Worm (Caenorhabditis elegans) whole organism, late embryonic: ENCODE data around the gene acl-8.

ENCODE experiments used
- K02D7.2 ChIP-seq: sonication (generic microtip); optimal IDR thresholded peaks from 2 replicates; lab custom pipeline; 2017; ENCODE audit warnings: mild to moderate bottlenecking, missing genetic modification characterization, missing compliant biosample characterization
- ahr-1 ChIP-seq: sonication (generic microtip); optimal IDR thresholded peaks from 2 replicates; lab custom pipeline; 2016; ENCODE audit warnings: missing genetic modification characterization, missing compliant biosample characterization
- ceh-19 ChIP-seq: fragments of 200-800 bp; sonication (Bioruptor generic); optimal IDR thresholded peaks from 2 replicates; lab custom pipeline; 2018; ENCODE audit warnings: mild to moderate bottlenecking, missing genetic modification characterization, missing compliant biosample characterization
- ceh-22 ChIP-seq: sonication (generic microtip); optimal IDR thresholded peaks from 2 replicates; lab custom pipeline; 2017; ENCODE audit warnings: missing biosample characterization, missing genetic modification characterization
- ceh-34 ChIP-seq: sonication (generic microtip); optimal IDR thresholded peaks from 2 replicates; lab custom pipeline; 2016; ENCODE audit warnings: mild to moderate bottlenecking, missing genetic modification characterization, missing compliant biosample characterization
- che-1 ChIP-seq: sonication (generic microtip); optimal IDR thresholded peaks from 2 replicates; lab custom pipeline; 2016; ENCODE audit warnings: mild to moderate bottlenecking, missing genetic modification characterization, missing compliant biosample characterization
- dmd-4 ChIP-seq: sonication (generic microtip); optimal IDR thresholded peaks from 2 replicates; lab custom pipeline; 2016; ENCODE audit warnings: borderline replicate concordance, missing genetic modification characterization, missing compliant biosample characterization
- elt-4 ChIP-seq: sonication (generic microtip); optimal IDR thresholded peaks from 2 replicates; lab custom pipeline; 2016; ENCODE audit warnings: missing genetic modification characterization, missing compliant biosample characterization
- eyg-1 ChIP-seq: sonication (generic microtip); optimal IDR thresholded peaks from 2 replicates; lab custom pipeline; 2016; ENCODE audit warnings: missing genotype, missing genetic modification characterization, missing compliant biosample characterization
- fax-1 ChIP-seq: sonication (generic microtip); optimal IDR thresholded peaks from 2 replicates; lab custom pipeline; 2016; ENCODE audit warnings: missing genotype, missing genetic modification characterization, missing compliant biosample characterization
- hlh-15 ChIP-seq: sonication (generic microtip); optimal IDR thresholded peaks from 2 replicates; lab custom pipeline; 2016; ENCODE audit warnings: missing genetic modification characterization, missing compliant biosample characterization
- madf-2 ChIP-seq: sonication (generic microtip); optimal IDR thresholded peaks from 2 replicates; lab custom pipeline; 2017; ENCODE audit warnings: missing genetic modification characterization, missing compliant biosample characterization
- npax-4 ChIP-seq: sonication (generic microtip); optimal IDR thresholded peaks from 2 replicates; lab custom pipeline; 2016; ENCODE audit warnings: missing genetic modification characterization, missing compliant biosample characterization
- pag-3 ChIP-seq: sonication (generic microtip); optimal IDR thresholded peaks from 2 replicates; lab custom pipeline; 2016; ENCODE audit warnings: missing compliant biosample characterization, missing genetic modification characterization, borderline replicate concordance
- pha-4 ChIP-seq: fragments of 150-350 bp; optimal IDR thresholded peaks from 2 replicates; lab custom pipeline; 2018; ENCODE audit warnings: missing biosample characterization, missing genetic modification reagents, missing genetic modification characterization
- ref-2 ChIP-seq: sonication (generic microtip); optimal IDR thresholded peaks from 2 replicates; lab custom pipeline; 2016; ENCODE audit warnings: missing genetic modification characterization, missing compliant biosample characterization
- rnt-1 ChIP-seq: sonication (generic microtip); optimal IDR thresholded peaks from 2 replicates; lab custom pipeline; 2016; ENCODE audit warnings: missing genetic modification characterization, missing compliant biosample characterization
- ttx-3 ChIP-seq: sonication (generic microtip); optimal IDR thresholded peaks from 2 replicates; lab custom pipeline; 2016; ENCODE audit warnings: missing genetic modification reagents, missing genetic modification characterization, missing compliant biosample characterization
- unc-3 ChIP-seq, 2 experiments: fragments of 200-800 bp in 1 of 2; sonication (Bioruptor generic) in 1 of 2; sonication (generic microtip) in 1 of 2; conservative IDR thresholded peaks in 1 of 2; optimal IDR thresholded peaks in 1 of 2; 2 replicates each; pipeline versions ENCODE4 v1.3.6 to Lab custom; 2016 to 2022; ENCODE audit warnings: missing compliant biosample characterization in 2 of 2, missing genetic modification characterization in 2 of 2, missing genetic modification reagents in 1 of 2

Gene acl-8

DNA sequence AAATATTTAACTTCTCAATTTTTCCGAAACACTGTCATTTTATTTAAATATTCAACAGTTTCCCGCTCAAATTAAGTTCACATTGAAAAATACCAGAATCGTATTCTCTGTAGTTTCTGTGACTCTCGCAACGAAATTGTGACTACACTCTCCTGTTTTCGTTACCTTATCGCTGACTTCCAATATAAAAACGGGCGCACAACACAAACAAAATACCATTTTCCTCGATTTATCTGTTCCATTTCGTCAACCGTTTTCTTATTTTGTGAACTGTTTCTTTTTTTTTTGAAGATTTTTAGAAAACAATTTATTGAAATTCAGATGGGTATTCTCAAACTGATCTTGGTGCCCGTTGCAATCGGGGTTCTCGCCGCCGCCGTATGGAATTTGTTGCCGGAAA, 48.2 kb downstream of the acl-8 start, which contains the start of gene W01A11.1:
Gene W01A11.1, plus strand, starts transcription at position 322 of the 400 bp plus-strand sequence.
- TF ChIP-seq ahr-1 (tag; lab: Kevin White, UChicago) (no peak), ref-2 (no peak), unc-3 (GFP tag; conservative IDR thresholded peaks at IDR 0.05; lab: Robert Waterston, UW) (no peak), unc-3 (tag; optimal IDR thresholded peaks at IDR 0.05; lab: Kevin White, UChicago) (no peak), dmd-4 (tag; lab: Kevin White, UChicago) (no peak), fax-1 (tag; lab: Kevin White, UChicago) (no peak), pha-4 (tag; lab: Kevin White, UChicago) (no peak), hlh-15 (no peak), K02D7.2 (tag; lab: Kevin White, UChicago) (no peak), ceh-19 (GFP tag; lab: Kevin White, UChicago) (no peak), ceh-22 (tag; lab: Kevin White, UChicago) (no peak), elt-4 (tag; lab: Kevin White, UChicago) (no peak), che-1 (no peak), pag-3 (no peak), ceh-34 (tag; lab: Kevin White, UChicago) (no peak), npax-4 (no peak), ttx-3 (tag; lab: Kevin White, UChicago) (no peak), madf-2 (no peak), rnt-1 (tag; lab: Kevin White, UChicago) (no peak), eyg-1 (no peak)
